Worm (Caenorhabditis elegans) whole organism, young adult: Measurements from ENCODE around the gene R08E5.1.

Experiments
- B0261.1 ChIP-seq: sonication (generic microtip); optimal IDR thresholded peaks from 2 replicates; lab custom pipeline; 2016; ENCODE audit warnings: mild to moderate bottlenecking, missing genetic modification characterization, moderate library complexity, missing compliant biosample characterization
- B0336.3 ChIP-seq: fragments of 200-800 bp; sonication (Bioruptor generic); IDR thresholded peaks from 2 replicates; pipeline ENCODE4 v1.3.6; 2022; ENCODE audit warnings: missing genetic modification characterization, missing compliant biosample characterization
- F23B12.7 ChIP-seq: sonication (generic microtip); optimal IDR thresholded peaks from 2 replicates; lab custom pipeline; 2017; ENCODE audit warnings: missing genetic modification characterization, mild to moderate bottlenecking, missing compliant biosample characterization, antibody characterized with exemption, moderate library complexity; ENCODE audit not compliant: insufficient read depth
- F49E8.2 ChIP-seq: sonication (generic microtip); optimal IDR thresholded peaks from 3 replicates; lab custom pipeline; 2017; ENCODE audit warnings: missing genetic modification characterization, mild to moderate bottlenecking, missing compliant biosample characterization, antibody characterized with exemption, moderate library complexity; ENCODE audit not compliant: insufficient read depth
- F52B5.7 ChIP-seq: sonication (generic microtip); optimal IDR thresholded peaks from 2 replicates; lab custom pipeline; 2016; ENCODE audit warnings: mild to moderate bottlenecking, missing genetic modification characterization, missing compliant biosample characterization
- Y53F4B.3 ChIP-seq: fragments of 200-800 bp; sonication (Bioruptor generic); IDR thresholded peaks from 2 replicates; pipeline ENCODE4 v1.3.6; 2022; ENCODE audit warnings: missing genetic modification reagents, missing genetic modification characterization, missing compliant biosample characterization
- Y56A3A.18 ChIP-seq: fragments of 200-800 bp; sonication (Bioruptor generic); IDR thresholded peaks from 2 replicates; pipeline ENCODE4 v1.3.6; 2022; ENCODE audit warnings: missing genetic modification reagents, missing genetic modification characterization, missing compliant biosample characterization
- ama-1 ChIP-seq, 3 experiments: fragments of 150-350 bp in 1 of 3; sonication (generic microtip) in 2 of 3; optimal IDR thresholded peaks; 2 replicates each; lab custom pipeline; 2014 to 2018; ENCODE audit warnings: missing biosample characterization in 2 of 3, missing genetic modification characterization in 2 of 3, missing genetic modification reagents in 2 of 3
- attf-3 ChIP-seq: fragments of 200-800 bp; sonication (Bioruptor generic); conservative IDR thresholded peaks from 2 replicates; pipeline ENCODE4 v1.3.6; 2022; ENCODE audit warnings: missing genetic modification reagents, missing genetic modification characterization, missing compliant biosample characterization
- attf-5 ChIP-seq: fragments of 200-800 bp; sonication (Bioruptor generic); optimal IDR thresholded peaks from 2 replicates; lab custom pipeline; 2018; ENCODE audit warnings: mild to moderate bottlenecking, missing genetic modification characterization, missing compliant biosample characterization
- attf-6 ChIP-seq: fragments of 200-800 bp; sonication (Bioruptor generic); IDR thresholded peaks from 2 replicates; pipeline ENCODE4 v1.3.6; 2022; ENCODE audit warnings: missing genetic modification reagents, missing genetic modification characterization, missing compliant biosample characterization
- bed-1 ChIP-seq: fragments of 200-800 bp; sonication (Bioruptor generic); IDR thresholded peaks from 2 replicates; pipeline ENCODE4 v1.3.6; 2022; ENCODE audit warnings: missing genetic modification reagents, missing genetic modification characterization, missing compliant biosample characterization
- cebp-1 ChIP-seq, 2 experiments: fragments of 200-800 bp in 1 of 2; sonication (Bioruptor generic) in 1 of 2; sonication (generic microtip) in 1 of 2; IDR thresholded peaks in 1 of 2; optimal IDR thresholded peaks in 1 of 2; 2 replicates each; pipeline versions ENCODE4 v1.3.6 to Lab custom; 2017 to 2022; ENCODE audit warnings: missing compliant biosample characterization in 2 of 2, missing genetic modification characterization in 2 of 2, mild to moderate bottlenecking in 1 of 2, missing genetic modification reagents in 1 of 2, moderate library complexity in 1 of 2
- ceh-27 ChIP-seq: fragments of 200-800 bp; sonication (Bioruptor generic); optimal IDR thresholded peaks from 2 replicates; lab custom pipeline; 2018; ENCODE audit warnings: mild to moderate bottlenecking, missing genetic modification characterization, moderate library complexity, missing compliant biosample characterization
- dox-1 ChIP-seq: fragments of 200-800 bp; sonication (Bioruptor generic); IDR thresholded peaks from 2 replicates; pipeline ENCODE4 v1.3.6; 2022; ENCODE audit warnings: missing genetic modification reagents, missing genetic modification characterization, missing compliant biosample characterization
- egl-44 ChIP-seq: fragments of 200-800 bp; sonication (Bioruptor generic); IDR thresholded peaks from 2 replicates; pipeline ENCODE4 v1.3.6; 2022; ENCODE audit warnings: missing genetic modification reagents, missing genetic modification characterization, missing compliant biosample characterization
- egrh-3 ChIP-seq: fragments of 200-800 bp; sonication (Bioruptor generic); IDR thresholded peaks from 2 replicates; pipeline ENCODE4 v1.3.6; 2022; ENCODE audit warnings: missing genetic modification reagents, missing genetic modification characterization, missing compliant biosample characterization
- ekl-4 ChIP-seq: fragments of 200-800 bp; sonication (Bioruptor generic); IDR thresholded peaks from 2 replicates; pipeline ENCODE4 v1.3.6; 2022; ENCODE audit warnings: missing genetic modification reagents, missing genetic modification characterization, missing compliant biosample characterization
- him-1 ChIP-seq: sonication (generic microtip); optimal IDR thresholded peaks from 2 replicates; lab custom pipeline; 2016; ENCODE audit warnings: missing genotype, missing genetic modification reagents, missing genetic modification characterization, missing compliant biosample characterization
- hmg-1.2 ChIP-seq: fragments of 200-800 bp; sonication (Bioruptor generic); IDR thresholded peaks from 2 replicates; pipeline ENCODE4 v1.3.6; 2022; ENCODE audit warnings: missing genetic modification reagents, missing genetic modification characterization, missing compliant biosample characterization
- hrde-1 ChIP-seq: sonication (generic microtip); optimal IDR thresholded peaks from 2 replicates; lab custom pipeline; 2016; ENCODE audit warnings: missing genetic modification characterization, mild to moderate bottlenecking, missing compliant biosample characterization, moderate library complexity, missing genotype, missing genetic modification reagents, borderline replicate concordance
- lag-1 ChIP-seq: fragments of 200-800 bp; sonication (Bioruptor generic); IDR thresholded peaks from 2 replicates; pipeline ENCODE4 v1.3.6; 2022; ENCODE audit warnings: missing genetic modification reagents, missing genetic modification characterization, missing compliant biosample characterization
- let-607 ChIP-seq, 2 experiments: fragments of 200-800 bp in 1 of 2; sonication (Bioruptor generic) in 1 of 2; sonication (generic microtip) in 1 of 2; optimal IDR thresholded peaks; 2 replicates each; lab custom pipeline; 2016 to 2018; ENCODE audit warnings: mild to moderate bottlenecking in 2 of 2, missing compliant biosample characterization in 2 of 2, missing genetic modification characterization in 2 of 2, moderate library complexity in 2 of 2, missing genotype in 1 of 2
- lin-26 ChIP-seq: fragments of 200-800 bp; sonication (Bioruptor generic); IDR thresholded peaks from 2 replicates; pipeline ENCODE4 v1.3.6; 2022; ENCODE audit warnings: missing genetic modification reagents, missing genetic modification characterization, missing compliant biosample characterization
- lin-35 ChIP-seq, 3 experiments: fragments of 150-350 bp in 2 of 3; sonication (generic microtip) in 1 of 3; optimal IDR thresholded peaks; 2 replicates each; lab custom pipeline; 2014 to 2018; ENCODE audit warnings: missing biosample characterization in 3 of 3, missing genetic modification characterization in 3 of 3, missing genetic modification reagents in 3 of 3
- lin-40 ChIP-seq: sonication (generic microtip); optimal IDR thresholded peaks from 2 replicates; lab custom pipeline; 2016; ENCODE audit warnings: missing genetic modification characterization, mild to moderate bottlenecking, missing compliant biosample characterization, missing genotype, missing genetic modification reagents
- lin-54 ChIP-seq: fragments of 200-800 bp; sonication (Bioruptor generic); optimal IDR thresholded peaks from 2 replicates; lab custom pipeline; 2018; ENCODE audit warnings: mild to moderate bottlenecking, missing genetic modification characterization, missing compliant biosample characterization
- madf-3 ChIP-seq: fragments of 200-800 bp; sonication (Bioruptor generic); IDR thresholded peaks from 2 replicates; pipeline ENCODE4 v1.3.6; 2022; ENCODE audit warnings: missing genetic modification reagents, missing genetic modification characterization, missing compliant biosample characterization
- madf-6 ChIP-seq: fragments of 200-800 bp; sonication (Bioruptor generic); IDR thresholded peaks from 2 replicates; pipeline ENCODE4 v1.3.6; 2022; ENCODE audit warnings: missing genetic modification reagents, missing genetic modification characterization, missing compliant biosample characterization
- madf-8 ChIP-seq: fragments of 200-800 bp; sonication (Bioruptor generic); conservative IDR thresholded peaks from 2 replicates; pipeline ENCODE4 v1.3.6; 2022; ENCODE audit warnings: missing genetic modification reagents, missing genetic modification characterization, missing compliant biosample characterization
- mel-28 ChIP-seq: sonication (generic microtip); optimal IDR thresholded peaks from 2 replicates; lab custom pipeline; 2016; ENCODE audit warnings: borderline replicate concordance, mild to moderate bottlenecking, missing genetic modification characterization, missing compliant biosample characterization
- mes-4 ChIP-seq: sonication (generic microtip); optimal IDR thresholded peaks from 2 replicates; lab custom pipeline; 2016; ENCODE audit warnings: missing genotype, missing genetic modification characterization, missing compliant biosample characterization
- mxl-1 ChIP-seq: sonication (generic microtip); optimal IDR thresholded peaks from 2 replicates; lab custom pipeline; 2016; ENCODE audit warnings: missing genetic modification characterization, missing compliant biosample characterization
- nfya-1 ChIP-seq: sonication (generic microtip); optimal IDR thresholded peaks from 2 replicates; lab custom pipeline; 2017; ENCODE audit warnings: antibody characterized with exemption, missing compliant biosample characterization, missing genetic modification characterization, borderline replicate concordance; ENCODE audit not compliant: insufficient read depth
- nfyb-1 ChIP-seq: fragments of 200-800 bp; sonication (Bioruptor generic); IDR thresholded peaks from 2 replicates; pipeline ENCODE4 v1.3.6; 2022; ENCODE audit warnings: missing genetic modification reagents, missing genetic modification characterization, missing compliant biosample characterization
- snpc-1.3 ChIP-seq: sonication (generic microtip); optimal IDR thresholded peaks from 2 replicates; lab custom pipeline; 2017; ENCODE audit warnings: missing genetic modification characterization, mild to moderate bottlenecking, missing compliant biosample characterization, antibody characterized with exemption, moderate library complexity, missing genotype, missing genetic modification reagents; ENCODE audit not compliant: insufficient read depth
- snpc-3.4 ChIP-seq: sonication (generic microtip); optimal IDR thresholded peaks from 2 replicates; lab custom pipeline; 2017; ENCODE audit warnings: missing genetic modification characterization, mild to moderate bottlenecking, missing compliant biosample characterization, antibody characterized with exemption, moderate library complexity, missing genotype, missing genetic modification reagents
- snpc-4 ChIP-seq, 5 experiments: fragments of 150-350 bp in 1 of 5; sonication (generic microtip) in 4 of 5; optimal IDR thresholded peaks; 2 replicates each; lab custom pipeline; 2014 to 2018; ENCODE audit warnings: missing genetic modification characterization in 5 of 5, missing biosample characterization in 3 of 5, antibody characterized with exemption in 2 of 5, mild to moderate bottlenecking in 2 of 5, missing compliant biosample characterization in 2 of 5, missing genotype in 2 of 5, moderate library complexity in 2 of 5, missing genetic modification reagents in 1 of 5
- tlf-1 ChIP-seq: fragments of 200-800 bp; sonication (Bioruptor generic); optimal IDR thresholded peaks from 2 replicates; lab custom pipeline; 2018; ENCODE audit warnings: mild to moderate bottlenecking, missing genetic modification characterization, missing compliant biosample characterization
- unc-130 ChIP-seq: sonication (generic microtip); optimal IDR thresholded peaks from 2 replicates; lab custom pipeline; 2016; ENCODE audit warnings: missing genetic modification reagents, missing genetic modification characterization, missing compliant biosample characterization
- zfh-2 ChIP-seq: fragments of 200-800 bp; sonication (Bioruptor generic); conservative IDR thresholded peaks from 2 replicates; pipeline ENCODE4 v1.3.6; 2022; ENCODE audit warnings: missing genetic modification reagents, missing genetic modification characterization, missing compliant biosample characterization
- zim-3 ChIP-seq: sonication (generic microtip); optimal IDR thresholded peaks from 2 replicates; lab custom pipeline; 2017; ENCODE audit warnings: mild to moderate bottlenecking, missing genetic modification characterization, moderate library complexity, missing compliant biosample characterization
- ztf-3 ChIP-seq: fragments of 200-800 bp; sonication (Bioruptor generic); optimal IDR thresholded peaks from 2 replicates; lab custom pipeline; 2018; ENCODE audit warnings: mild to moderate bottlenecking, missing genetic modification characterization, missing compliant biosample characterization

R08E5.1 gene

ce11 chrV:3756887-3757286 is 14.4 kb downstream of the R08E5.1 start, which contains the start of gene gid-7:
TSS of gene gid-7 (minus strand) at chrV:3757074.
- TF ChIP-seq nfya-1 (tag; lab: Kevin White, UChicago) (no peak), lin-35 (GFP tag; optimal IDR thresholded peaks at IDR 0.05; lab: Kevin White, UChicago) (peak in 1 of 3 experiments; percentile 9), zim-3 (no peak), bed-1 (no peak), lin-26 (GFP tag; lab: Robert Waterston, UW) (0 out of 2 replicates have a peak, but pooled peaks have one; percentile 24), B0261.1 (tag; lab: Kevin White, UChicago) (no peak), lin-40 (tag; lab: Kevin White, UChicago) (no peak), egl-44 (GFP tag; lab: Robert Waterston, UW) (no peak), unc-130 (GFP tag; lab: Kevin White, UChicago) (no peak), snpc-3.4 (tag; lab: Kevin White, UChicago) (no peak), ekl-4 (GFP tag; lab: Robert Waterston, UW) (0 out of 2 replicates have a peak, but pooled peaks have one; percentile 28), zfh-2 (GFP tag; lab: Robert Waterston, UW) (no peak), madf-6 (GFP tag; lab: Robert Waterston, UW) (peak; percentile 37; the same call in 1 of the 2 replicates), madf-3 (GFP tag; lab: Robert Waterston, UW) (no peak), lin-54 (peak; percentile 6), hmg-1.2 (GFP tag; lab: Robert Waterston, UW) (peak; percentile 97), F49E8.2 (tag; lab: Kevin White, UChicago) (peak; percentile 61), ama-1 (optimal IDR thresholded peaks at IDR 0.05; lab: Kevin White, UChicago) (no peak), ama-1 (GFP tag; optimal IDR thresholded peaks at IDR 0.05; lab: Kevin White, UChicago) (peak in 1 of 2 experiments; percentile 48), attf-5 (GFP tag; lab: Kevin White, UChicago) (no peak), nfyb-1 (GFP tag; lab: Robert Waterston, UW) (0 out of 2 replicates have a peak, but pooled peaks have one; percentile 36), dox-1 (GFP tag; lab: Robert Waterston, UW) (0 out of 2 replicates have a peak, but pooled peaks have one; percentile 14), mxl-1 (tag; lab: Kevin White, UChicago) (no peak), madf-8 (GFP tag; lab: Robert Waterston, UW) (no peak), lag-1 (no peak), attf-3 (peak; percentile 38), him-1 (no peak), ceh-27 (GFP tag; lab: Kevin White, UChicago) (no peak), cebp-1 (GFP tag; IDR thresholded peaks at IDR 0.05; lab: Robert Waterston, UW) (no peak), cebp-1 (tag; optimal IDR thresholded peaks at IDR 0.05; lab: Kevin White, UChicago) (peak; percentile 44), snpc-1.3 (tag; lab: Kevin White, UChicago) (peak; percentile 3), ztf-3 (GFP tag; lab: Kevin White, UChicago) (no peak), mel-28 (no peak), mes-4 (tag; lab: Kevin White, UChicago) (no peak), Y53F4B.3 (GFP tag; lab: Robert Waterston, UW) (no peak), Y56A3A.18 (GFP tag; lab: Robert Waterston, UW) (0 out of 2 replicates have a peak, but pooled peaks have one; percentile 54), tlf-1 (GFP tag; lab: Kevin White, UChicago) (peak; percentile 4), B0336.3 (GFP tag; lab: Robert Waterston, UW) (peak; percentile 30; the same call in 1 of the 2 replicates), snpc-4 (GFP tag; optimal IDR thresholded peaks at IDR 0.05; lab: Kevin White, UChicago) (no peak), snpc-4 (tag; optimal IDR thresholded peaks at IDR 0.05; lab: Kevin White, UChicago) (peak in 3 of 4 experiments; percentile 25 to 46 (median 41)), hrde-1 (tag; lab: Kevin White, UChicago) (no peak), F52B5.7 (tag; lab: Kevin White, UChicago) (no peak), F23B12.7 (tag; lab: Kevin White, UChicago) (no peak), let-607 (tag; optimal IDR thresholded peaks at IDR 0.05; lab: Kevin White, UChicago) (no peak), egrh-3 (GFP tag; lab: Robert Waterston, UW) (no peak), attf-6 (GFP tag; lab: Robert Waterston, UW) (no peak)
